Worm (Caenorhabditis elegans) whole organism, L3 larva: ENCODE results near the gene ugt-51.

ENCODE experiments used
- R02D3.7 ChIP-seq: fragments of 150-350 bp; optimal IDR thresholded peaks from 2 replicates; lab custom pipeline; 2014; ENCODE audit warnings: missing biosample characterization, missing genetic modification characterization
- aly-2 ChIP-seq: fragments of 150-350 bp; optimal IDR thresholded peaks from 2 replicates; lab custom pipeline; 2014; ENCODE audit warnings: missing biosample characterization, missing genetic modification characterization
- ama-1 ChIP-seq: fragments of 150-350 bp; optimal IDR thresholded peaks from 2 replicates; lab custom pipeline; 2018
- ceh-16 ChIP-seq: sonication (generic microtip); optimal IDR thresholded peaks from 2 replicates; lab custom pipeline; 2017; ENCODE audit warnings: missing biosample characterization, missing genetic modification characterization
- ceh-9 ChIP-seq: sonication (generic microtip); optimal IDR thresholded peaks from 2 replicates; lab custom pipeline; 2018; ENCODE audit warnings: missing biosample characterization, missing genetic modification characterization
- egl-5 ChIP-seq: fragments of 150-350 bp; optimal IDR thresholded peaks from 2 replicates; lab custom pipeline; 2017; ENCODE audit warnings: missing biosample characterization, missing genetic modification reagents, missing genetic modification characterization, inconsistent platforms
- elt-1 ChIP-seq: fragments of 150-350 bp; optimal IDR thresholded peaks from 2 replicates; lab custom pipeline; 2014; ENCODE audit warnings: missing biosample characterization, missing genetic modification characterization
- elt-2 ChIP-seq: sonication (generic microtip); optimal IDR thresholded peaks from 2 replicates; lab custom pipeline; 2016; ENCODE audit warnings: missing genetic modification reagents, mild to moderate bottlenecking, missing genetic modification characterization, missing compliant biosample characterization
- eor-1 ChIP-seq, 2 experiments: fragments of 150-350 bp; optimal IDR thresholded peaks; 2 replicates each; lab custom pipeline; 2014 to 2018; ENCODE audit warnings: missing biosample characterization in 2 of 2, missing genetic modification characterization in 2 of 2
- fkh-10 ChIP-seq: sonication (generic microtip); optimal IDR thresholded peaks from 2 replicates; lab custom pipeline; 2017; ENCODE audit warnings: missing biosample characterization, missing genetic modification reagents, missing genetic modification characterization
- fos-1 ChIP-seq: fragments of 150-350 bp; optimal IDR thresholded peaks from 2 replicates; lab custom pipeline; 2014; ENCODE audit warnings: missing biosample characterization, missing genetic modification characterization
- hmg-11 ChIP-seq: sonication (generic microtip); optimal IDR thresholded peaks from 2 replicates; lab custom pipeline; 2016; ENCODE audit warnings: missing genetic modification characterization, missing compliant biosample characterization
- jun-1 ChIP-seq: fragments of 150-350 bp; optimal IDR thresholded peaks from 2 replicates; lab custom pipeline; 2014; ENCODE audit warnings: missing biosample characterization, missing genetic modification reagents, missing genetic modification characterization
- lin-15B ChIP-seq: fragments of 150-350 bp; optimal IDR thresholded peaks from 2 replicates; lab custom pipeline; 2014; ENCODE audit warnings: missing biosample characterization, missing genetic modification characterization
- lin-39 ChIP-seq: fragments of 150-350 bp; optimal IDR thresholded peaks from 2 replicates; lab custom pipeline; 2018; ENCODE audit warnings: missing biosample characterization, missing genetic modification reagents, missing genetic modification characterization
- nfya-1 ChIP-seq: sonication (generic microtip); optimal IDR thresholded peaks from 2 replicates; lab custom pipeline; 2017; ENCODE audit warnings: missing genetic modification characterization, mild to moderate bottlenecking, missing compliant biosample characterization, antibody characterized with exemption, moderate library complexity; ENCODE audit not compliant: insufficient read depth
- nhr-12 ChIP-seq: fragments of 150-350 bp; optimal IDR thresholded peaks from 2 replicates; lab custom pipeline; 2014; ENCODE audit warnings: missing biosample characterization, missing genetic modification characterization
- nhr-23 ChIP-seq: fragments of 150-350 bp; optimal IDR thresholded peaks from 2 replicates; lab custom pipeline; 2014; ENCODE audit warnings: missing biosample characterization, missing genetic modification reagents, missing genetic modification characterization
- nhr-237 ChIP-seq: fragments of 150-350 bp; optimal IDR thresholded peaks from 2 replicates; lab custom pipeline; 2014; ENCODE audit warnings: missing biosample characterization, missing genetic modification characterization
- nhr-25 ChIP-seq: sonication (generic microtip); optimal IDR thresholded peaks from 2 replicates; lab custom pipeline; 2017; ENCODE audit warnings: missing biosample characterization, missing genetic modification characterization
- nhr-67 ChIP-seq: fragments of 150-350 bp; optimal IDR thresholded peaks from 2 replicates; lab custom pipeline; 2014; ENCODE audit warnings: missing biosample characterization, missing genetic modification characterization
- nhr-76 ChIP-seq: fragments of 150-350 bp; sonication (generic microtip); optimal IDR thresholded peaks from 5 replicates; lab custom pipeline; 2014; ENCODE audit warnings: missing biosample characterization, missing genetic modification characterization
- nhr-77 ChIP-seq: fragments of 150-350 bp; optimal IDR thresholded peaks from 2 replicates; lab custom pipeline; 2014; ENCODE audit warnings: missing biosample characterization, missing genetic modification characterization
- pha-4 ChIP-seq: fragments of 150-350 bp; optimal IDR thresholded peaks from 2 replicates; lab custom pipeline; 2014; ENCODE audit warnings: missing biosample characterization, missing genetic modification reagents, missing genetic modification characterization
- pqm-1 ChIP-seq: fragments of 150-350 bp; optimal IDR thresholded peaks from 2 replicates; lab custom pipeline; 2017; ENCODE audit warnings: missing biosample characterization, missing genetic modification characterization, inconsistent platforms
- sea-2 ChIP-seq: fragments of 150-350 bp; sonication (generic microtip); optimal IDR thresholded peaks from 4 replicates; lab custom pipeline; 2014; ENCODE audit warnings: missing biosample characterization, missing genetic modification reagents, missing genetic modification characterization
- skn-1 ChIP-seq: fragments of 150-350 bp; optimal IDR thresholded peaks from 2 replicates; lab custom pipeline; 2014; ENCODE audit warnings: missing biosample characterization, missing genetic modification characterization
- tbx-2 ChIP-seq: sonication (generic microtip); optimal IDR thresholded peaks from 2 replicates; lab custom pipeline; 2016; ENCODE audit warnings: mild to moderate bottlenecking, missing genetic modification characterization, missing compliant biosample characterization
- unc-39 ChIP-seq: sonication (generic microtip); optimal IDR thresholded peaks from 4 replicates; lab custom pipeline; 2017; ENCODE audit warnings: missing biosample characterization, missing genetic modification characterization
- unc-62 ChIP-seq: fragments of 150-350 bp; sonication (generic microtip); optimal IDR thresholded peaks from 4 replicates; lab custom pipeline; 2014; ENCODE audit warnings: missing biosample characterization, missing genetic modification reagents, missing genetic modification characterization
- zag-1 ChIP-seq: fragments of 150-350 bp; optimal IDR thresholded peaks from 2 replicates; lab custom pipeline; 2014; ENCODE audit warnings: missing biosample characterization, missing genetic modification characterization
- ztf-4 ChIP-seq: fragments of 150-350 bp; optimal IDR thresholded peaks from 2 replicates; lab custom pipeline; 2014; ENCODE audit warnings: missing biosample characterization, missing genetic modification characterization

ugt-51 gene

ce11 chrV:5177209-5177608 lies at the start of gene ugt-51:
Gene ugt-51, minus strand, starts transcription at chrV:5177309.
- TF ChIP-seq pqm-1 (peak; percentile 17), lin-15B (no peak)

- TF ChIP-seq pha-4 (tag; lab: Kevin White, UChicago): no peak
- TF ChIP-seq R02D3.7: no peak
- no peak for TF ChIP-seq aly-2 (tag; lab: Kevin White, UChicago)
- TF ChIP-seq ama-1: no peak
- TF ChIP-seq nhr-67 (tag; lab: Kevin White, UChicago): no peak
- TF ChIP-seq ceh-16: no peak
- no peak for TF ChIP-seq ztf-4
- TF ChIP-seq nfya-1: no peak
- TF ChIP-seq eor-1 (tag; optimal IDR thresholded peaks at IDR 0.05; lab: Kevin White, UChicago): no peak
- no peak for TF ChIP-seq nhr-23
- TF ChIP-seq nhr-77: no peak
- TF ChIP-seq ceh-9: no peak
- no peak for TF ChIP-seq nhr-76
- no peak for TF ChIP-seq fos-1
- no peak for TF ChIP-seq fkh-10 (GFP tag; lab: Kevin White, UChicago)
- TF ChIP-seq zag-1 (tag; lab: Kevin White, UChicago): no peak
- TF ChIP-seq nhr-25 (tag; lab: Kevin White, UChicago): no peak
- no peak for TF ChIP-seq skn-1
- no peak for TF ChIP-seq lin-39 (tag; lab: Kevin White, UChicago)
Measured at ce11 chrV:5225660-5226059, 48.6 kb upstream of the ugt-51 start.

ce11 chrV:5223044-5223443 lies 45.9 kb upstream of the ugt-51 start, which contains the start of gene Y49G5B.1:
Gene Y49G5B.1, plus strand, starts transcription at chrV:5223367.
- TF ChIP-seq nhr-12 (no peak), elt-2 (tag; lab: Kevin White, UChicago) (peak; percentile 2)

- TF ChIP-seq nfya-1: peak; percentile 89
- no peak for TF ChIP-seq fkh-10 (GFP tag; lab: Kevin White, UChicago)
Measured at ce11 chrV:5213674-5214073, 36.6 kb upstream of the ugt-51 start.

- no peak for TF ChIP-seq ceh-9
- TF ChIP-seq tbx-2 (tag; lab: Kevin White, UChicago): no peak
- no peak for TF ChIP-seq ceh-16
- peak; percentile 17 for TF ChIP-seq egl-5 (tag; lab: Kevin White, UChicago)
- TF ChIP-seq nhr-25 (tag; lab: Kevin White, UChicago): no peak
- TF ChIP-seq nhr-237 (tag; lab: Kevin White, UChicago): no peak
- no peak for TF ChIP-seq elt-1 (tag; lab: Kevin White, UChicago)
- peak; percentile 76 for TF ChIP-seq pha-4 (tag; lab: Kevin White, UChicago)
- TF ChIP-seq nhr-23: no peak
- TF ChIP-seq lin-15B: peak; percentile 66
- TF ChIP-seq nfya-1: peak; percentile 46
- TF ChIP-seq elt-2 (tag; lab: Kevin White, UChicago): peak; percentile 6
- TF ChIP-seq unc-62: no peak
- TF ChIP-seq pqm-1: peak; percentile 3
- TF ChIP-seq nhr-12: no peak
- TF ChIP-seq hmg-11 (tag; lab: Kevin White, UChicago): peak; percentile 40
Measured at ce11 chrV:5204127-5204526, 27.0 kb upstream of the ugt-51 start, which contains the start of gene ttc-37. Gene ttc-37, plus strand, starts transcription at chrV:5204475.

ce11 chrV:5203643-5204042 lies 26.5 kb upstream of the ugt-51 start:
- TF ChIP-seq nfya-1 (no peak), ztf-4 (no peak), jun-1 (tag; lab: Kevin White, UChicago) (no peak), nhr-76 (no peak), ceh-16 (no peak)

ce11 chrV:5201706-5202105 lies 24.6 kb upstream of the ugt-51 start:
- no peak for TF ChIP-seq sea-2 (GFP tag; lab: Kevin White, UChicago)
- no peak for TF ChIP-seq eor-1 (tag; optimal IDR thresholded peaks at IDR 0.05; lab: Kevin White, UChicago)
- TF ChIP-seq nhr-25 (tag; lab: Kevin White, UChicago): no peak
- no peak for TF ChIP-seq unc-39 (tag; lab: Kevin White, UChicago)
- no peak for TF ChIP-seq fos-1
- no peak for TF ChIP-seq hmg-11 (tag; lab: Kevin White, UChicago)
- no peak for TF ChIP-seq nhr-12
- TF ChIP-seq tbx-2 (tag; lab: Kevin White, UChicago): no peak
- no peak for TF ChIP-seq fkh-10 (GFP tag; lab: Kevin White, UChicago)
- no peak for TF ChIP-seq lin-15B
